Fruit fly (Drosophila melanogaster) whole organism, embryonic: ENCODE data around the gene org-1.

Experiments
- Aef1 ChIP-seq: fragments of 200-800 bp; sonication (Bioruptor generic); IDR thresholded peaks from 3 replicates; pipeline ENCODE4 v1.3.6; 2022; ENCODE audit warnings: missing biosample characterization, missing genetic modification characterization
- Bgb ChIP-seq: fragments of 200-800 bp; sonication (Bioruptor generic); IDR thresholded peaks from 2 replicates; pipeline ENCODE4 v1.3.6; 2022; ENCODE audit warnings: missing biosample characterization, missing genetic modification characterization; ENCODE audit not compliant: partially characterized antibody
- CG10267 ChIP-seq: fragments of 200-800 bp; sonication (Bioruptor generic); optimal IDR thresholded peaks from 2 replicates; lab custom pipeline; 2018; ENCODE audit warnings: missing biosample characterization, mild to moderate bottlenecking, missing genetic modification characterization, moderate library complexity
- CG12391 ChIP-seq: fragments of 200-800 bp; sonication (Bioruptor generic); optimal IDR thresholded peaks from 3 replicates; lab custom pipeline; 2018; ENCODE audit warnings: missing biosample characterization, mild to moderate bottlenecking, missing genetic modification characterization, moderate library complexity
- CG13123 ChIP-seq: fragments of 200-800 bp; sonication (Bioruptor generic); optimal IDR thresholded peaks from 2 replicates; lab custom pipeline; 2016; ENCODE audit warnings: missing biosample characterization, missing genetic modification characterization
- CG13296 ChIP-seq: fragments of 200-800 bp; sonication (Bioruptor generic); optimal IDR thresholded peaks from 3 replicates; lab custom pipeline; 2018; ENCODE audit warnings: missing biosample characterization, mild to moderate bottlenecking, missing genetic modification characterization
- CG13424 ChIP-seq: fragments of 200-800 bp; sonication (Bioruptor generic); optimal IDR thresholded peaks from 2 replicates; lab custom pipeline; 2019; ENCODE audit warnings: missing biosample characterization, mild to moderate bottlenecking, missing genetic modification characterization, moderate library complexity
- CG1529 ChIP-seq: fragments of 200-800 bp; sonication (Bioruptor generic); optimal IDR thresholded peaks from 3 replicates; lab custom pipeline; 2018; ENCODE audit warnings: missing biosample characterization, missing genetic modification characterization
- CG15514 ChIP-seq: fragments of 200-800 bp; sonication (Bioruptor generic); optimal IDR thresholded peaks from 3 replicates; lab custom pipeline; 2017; ENCODE audit warnings: missing biosample characterization, missing genetic modification characterization, mild to moderate bottlenecking, moderate library complexity, missing genetic modification reagents
- CG17186 ChIP-seq: fragments of 200-800 bp; sonication (Bioruptor generic); optimal IDR thresholded peaks from 3 replicates; lab custom pipeline; 2017; ENCODE audit warnings: missing biosample characterization, missing genetic modification reagents, missing genetic modification characterization
- CG18619 ChIP-seq: fragments of 200-800 bp; sonication (Bioruptor generic); optimal IDR thresholded peaks from 3 replicates; lab custom pipeline; 2017; ENCODE audit warnings: missing biosample characterization, mild to moderate bottlenecking, missing genetic modification characterization
- CG2120 ChIP-seq: fragments of 200-800 bp; sonication (Bioruptor generic); optimal IDR thresholded peaks from 3 replicates; lab custom pipeline; 2016; ENCODE audit warnings: missing biosample characterization, missing genetic modification characterization
- CG3065 ChIP-seq: fragments of 200-800 bp; sonication (Bioruptor generic); optimal IDR thresholded peaks from 2 replicates; lab custom pipeline; 2016; ENCODE audit warnings: missing biosample characterization, missing genetic modification characterization
- CG31441 ChIP-seq: fragments of 200-800 bp; sonication (Bioruptor generic); IDR thresholded peaks from 2 replicates; pipeline ENCODE4 v1.3.6; 2022; ENCODE audit warnings: missing biosample characterization, missing genetic modification characterization
- CG32772 ChIP-seq: fragments of 200-800 bp; sonication (Bioruptor generic); IDR thresholded peaks from 2 replicates; pipeline ENCODE4 v1.3.6; 2022; ENCODE audit warnings: missing biosample characterization, missing genetic modification characterization
- CG3726 ChIP-seq: fragments of 200-800 bp; sonication (Bioruptor generic); IDR thresholded peaks from 3 replicates; pipeline ENCODE4, ENCODE4 v1.3.6; 2022; ENCODE audit warnings: missing biosample characterization, missing genetic modification characterization
- CG3847 ChIP-seq: fragments of 200-800 bp; sonication (Bioruptor generic); IDR thresholded peaks from 2 replicates; pipeline ENCODE4 v1.3.6; 2022; ENCODE audit warnings: missing biosample characterization, missing genetic modification characterization
- CG6854 ChIP-seq: fragments of 200-800 bp; sonication (Bioruptor generic); optimal IDR thresholded peaks from 3 replicates; lab custom pipeline; 2017; ENCODE audit warnings: missing biosample characterization, mild to moderate bottlenecking, missing genetic modification characterization
- CG8765 ChIP-seq: fragments of 200-800 bp; sonication (Bioruptor generic); IDR thresholded peaks from 2 replicates; pipeline ENCODE4 v1.3.6; 2022; ENCODE audit warnings: missing biosample characterization, missing genetic modification characterization
- CG8924 ChIP-seq: fragments of 200-800 bp; optimal IDR thresholded peaks from 3 replicates; lab custom pipeline; 2019; ENCODE audit warnings: missing biosample characterization, mild to moderate bottlenecking, missing genetic modification characterization, moderate library complexity
- CoRest ChIP-seq: fragments of 200-800 bp; sonication (Bioruptor generic); optimal IDR thresholded peaks from 3 replicates; lab custom pipeline; 2018; ENCODE audit warnings: missing biosample characterization, mild to moderate bottlenecking, missing genetic modification characterization, moderate library complexity
- D ChIP-seq, 2 experiments: fragments of 200-800 bp in 1 of 2; fragments of >200 bp in 1 of 2; sonication (Bioruptor generic) in 1 of 2; optimal IDR thresholded peaks; 2 replicates in 1 of 2; 3 replicates in 1 of 2; lab custom pipeline; 2017; ENCODE audit warnings: mild to moderate bottlenecking in 1 of 2, missing biosample characterization in 1 of 2, missing genetic modification characterization in 1 of 2, missing genetic modification reagents in 1 of 2
- Dll ChIP-seq: fragments of 200-800 bp; sonication (Bioruptor generic); IDR thresholded peaks from 4 replicates; pipeline ENCODE4 v1.3.6; 2022; ENCODE audit warnings: missing biosample characterization, missing genetic modification characterization; ENCODE audit not compliant: partially characterized antibody
- Fer3 ChIP-seq: fragments of 200-800 bp; sonication (Bioruptor generic); optimal IDR thresholded peaks from 2 replicates; lab custom pipeline; 2018; ENCODE audit warnings: missing biosample characterization, mild to moderate bottlenecking, missing genetic modification characterization, moderate library complexity
- Hsf ChIP-seq: fragments of 200-800 bp; sonication (Bioruptor generic); optimal IDR thresholded peaks from 3 replicates; lab custom pipeline; 2016; ENCODE audit warnings: missing biosample characterization, missing genetic modification characterization
- Mad ChIP-seq: fragments of 200-800 bp; sonication (Bioruptor generic); optimal IDR thresholded peaks from 2 replicates; lab custom pipeline; 2016; ENCODE audit warnings: missing biosample characterization, missing genetic modification characterization
- NC2α ChIP-seq: fragments of 200-800 bp; sonication (Bioruptor generic); optimal IDR thresholded peaks from 2 replicates; lab custom pipeline; 2016; ENCODE audit warnings: missing biosample characterization, missing genetic modification characterization
- NFAT ChIP-seq: fragments of 200-800 bp; sonication (Bioruptor generic); IDR thresholded peaks from 2 replicates; pipeline ENCODE4 v1.3.6; 2022; ENCODE audit warnings: missing biosample characterization, missing genetic modification characterization
- Scr ChIP-seq: fragments of 200-800 bp; sonication (Bioruptor generic); IDR thresholded peaks from 2 replicates; pipeline ENCODE4 v1.3.6; 2022; ENCODE audit warnings: missing biosample characterization, missing genetic modification characterization; ENCODE audit not compliant: partially characterized antibody
- Sin3A ChIP-seq: fragments of >200 bp; optimal IDR thresholded peaks from 2 replicates; lab custom pipeline; 2018
- Stat92E ChIP-seq, 3 experiments: fragments of >200 bp in 2 of 3; fragments of 200-800 bp in 1 of 3; sonication (Bioruptor generic) in 1 of 3; optimal IDR thresholded peaks; 2 replicates each; lab custom pipeline; 2017 to 2019; ENCODE audit warnings: missing biosample characterization in 3 of 3, missing genetic modification characterization in 3 of 3, mild to moderate bottlenecking in 1 of 3, moderate library complexity in 1 of 3
- Taf1 ChIP-seq: fragments of 200-800 bp; sonication (Bioruptor generic); IDR thresholded peaks from 2 replicates; pipeline ENCODE4 v1.3.6; 2022; ENCODE audit warnings: missing biosample characterization, missing genetic modification characterization
- Usf ChIP-seq: fragments of 200-800 bp; sonication (Bioruptor generic); optimal IDR thresholded peaks from 2 replicates; lab custom pipeline; 2017; ENCODE audit warnings: missing genotype, missing biosample characterization, missing genetic modification characterization
- ase ChIP-seq: fragments of 200-800 bp; sonication (Bioruptor generic); IDR thresholded peaks from 3 replicates; pipeline ENCODE4 v1.3.6; 2022; ENCODE audit warnings: missing biosample characterization, missing genetic modification characterization
- bab2 ChIP-seq: fragments of 200-800 bp; sonication (Bioruptor generic); optimal IDR thresholded peaks from 2 replicates; lab custom pipeline; 2016; ENCODE audit warnings: missing biosample characterization, missing genetic modification characterization
- dm ChIP-seq: fragments of 200-800 bp; sonication (Bioruptor generic); optimal IDR thresholded peaks from 3 replicates; lab custom pipeline; 2016; ENCODE audit warnings: missing biosample characterization, missing genetic modification characterization
- dpn ChIP-seq, 2 experiments: fragments of 200-800 bp; sonication (Bioruptor generic); optimal IDR thresholded peaks; 3 replicates each; lab custom pipeline; 2016; ENCODE audit warnings: missing biosample characterization in 2 of 2, missing genetic modification characterization in 2 of 2
- exex ChIP-seq: fragments of 200-800 bp; sonication (Bioruptor generic); optimal IDR thresholded peaks from 4 replicates; lab custom pipeline; 2018; ENCODE audit warnings: missing biosample characterization, mild to moderate bottlenecking, missing genetic modification characterization, moderate library complexity
- eyg ChIP-seq: fragments of 200-800 bp; sonication (Bioruptor generic); optimal IDR thresholded peaks from 3 replicates; lab custom pipeline; 2016; ENCODE audit warnings: missing biosample characterization, missing genetic modification characterization
- fu2 ChIP-seq: fragments of 200-800 bp; sonication (Bioruptor generic); optimal IDR thresholded peaks from 2 replicates; lab custom pipeline; 2016; ENCODE audit warnings: missing biosample characterization, missing genetic modification characterization
- gcm2 ChIP-seq: fragments of 200-800 bp; sonication (Bioruptor generic); optimal IDR thresholded peaks from 2 replicates; lab custom pipeline; 2016; ENCODE audit warnings: missing biosample characterization, missing genetic modification characterization
- jigr1 ChIP-seq: fragments of 200-800 bp; sonication (Bioruptor generic); IDR thresholded peaks from 3 replicates; pipeline ENCODE4 v1.3.6; 2022; ENCODE audit warnings: missing biosample characterization, missing genetic modification characterization
- kah ChIP-seq: fragments of 200-800 bp; sonication (Bioruptor generic); optimal IDR thresholded peaks from 2 replicates; lab custom pipeline; 2018; ENCODE audit warnings: missing biosample characterization, mild to moderate bottlenecking, missing genetic modification characterization
- kni ChIP-seq: fragments of 200-800 bp; sonication (Bioruptor generic); optimal IDR thresholded peaks from 3 replicates; lab custom pipeline; 2017; ENCODE audit warnings: mild to moderate bottlenecking, missing biosample characterization, missing genetic modification reagents, missing genetic modification characterization
- mld ChIP-seq: fragments of 200-800 bp; sonication (Bioruptor generic); IDR thresholded peaks from 3 replicates; pipeline ENCODE4 v1.3.6; 2022; ENCODE audit warnings: missing biosample characterization, missing genetic modification characterization; ENCODE audit not compliant: partially characterized antibody
- nom ChIP-seq: fragments of 200-800 bp; sonication (Bioruptor generic); optimal IDR thresholded peaks from 2 replicates; lab custom pipeline; 2017; ENCODE audit warnings: missing biosample characterization, missing genetic modification characterization, mild to moderate bottlenecking, moderate library complexity, missing genetic modification reagents
- org-1 ChIP-seq: fragments of 200-800 bp; sonication (Bioruptor generic); optimal IDR thresholded peaks from 2 replicates; lab custom pipeline; 2017; ENCODE audit warnings: missing biosample characterization, missing genetic modification characterization
- pan ChIP-seq, 4 experiments: fragments of >200 bp in 3 of 4; fragments of 200-800 bp in 1 of 4; sonication (Bioruptor generic) in 1 of 4; optimal IDR thresholded peaks in 3 of 4; IDR thresholded peaks in 1 of 4; 2 replicates each; pipeline versions ENCODE4 v1.3.6 to Lab custom; 2017 to 2022; ENCODE audit warnings: missing biosample characterization in 2 of 4, missing genetic modification characterization in 2 of 4, mixed read lengths in 1 of 4
- sisA ChIP-seq: fragments of 200-800 bp; sonication (Bioruptor generic); IDR thresholded peaks from 2 replicates; pipeline ENCODE4 v1.3.6; 2022; ENCODE audit warnings: missing biosample characterization, missing genetic modification characterization
- sr ChIP-seq: fragments of 200-800 bp; sonication (Bioruptor generic); IDR thresholded peaks from 3 replicates; pipeline ENCODE4 v1.3.6; 2022; ENCODE audit warnings: missing biosample characterization, missing genetic modification characterization
- vnd ChIP-seq: fragments of 200-800 bp; sonication (Bioruptor generic); IDR thresholded peaks from 3 replicates; pipeline ENCODE4 v1.3.6; 2022; ENCODE audit warnings: missing biosample characterization, missing genetic modification characterization; ENCODE audit not compliant: partially characterized antibody

The org-1 gene

DNA sequence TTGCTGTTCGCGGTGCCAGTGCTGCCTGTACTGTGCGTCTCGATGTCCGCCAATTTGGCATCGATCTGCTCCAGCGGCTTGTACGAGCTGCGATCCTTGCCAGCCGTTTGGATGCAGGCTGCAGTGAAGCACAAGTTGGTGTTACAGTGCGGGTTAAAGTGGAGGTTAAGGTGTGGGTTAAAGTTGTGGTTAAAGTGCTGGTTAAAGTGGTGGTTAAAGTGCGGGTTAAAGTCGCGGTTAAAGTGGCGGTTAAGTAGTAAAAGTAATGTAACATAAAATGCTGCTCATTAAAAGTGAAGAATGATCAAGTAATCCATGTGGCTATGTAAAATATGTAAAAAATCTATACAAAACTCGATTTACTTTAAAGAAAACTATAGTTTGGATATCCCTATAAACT, 2.7 kb downstream of the org-1 start (continued):
- TF ChIP-seq Bgb (GFP tag; lab: Robert Waterston, UW), result peak; percentile 95
- TF ChIP-seq kah, result no peak
- no peak for TF ChIP-seq CG8924 (tag; lab: Kevin White, UChicago)
- no peak for TF ChIP-seq gcm2
- no peak for TF ChIP-seq Hsf
- no peak for TF ChIP-seq CG13123 (GFP tag; lab: Kevin White, UChicago)
- no peak for TF ChIP-seq Aef1 (GFP tag; lab: Robert Waterston, UW)
- no peak for TF ChIP-seq CG6854 (GFP tag; lab: Kevin White, UChicago)
- TF ChIP-seq CG3065 (GFP tag; lab: Kevin White, UChicago), result no peak
- no peak for TF ChIP-seq Sin3A (lab: Kevin White, UChicago)
- no peak for TF ChIP-seq eyg (GFP tag; lab: Kevin White, UChicago)
- TF ChIP-seq CG12391 (tag; lab: Kevin White, UChicago), result no peak
- no peak for TF ChIP-seq Usf (GFP tag; lab: Kevin White, UChicago)
- TF ChIP-seq ase, result no peak
- TF ChIP-seq D (optimal IDR thresholded peaks at IDR 0.05; lab: Kevin White, UChicago), result no peak
- TF ChIP-seq D (GFP tag; optimal IDR thresholded peaks at IDR 0.05; lab: Kevin White, UChicago), result no peak
- no peak for TF ChIP-seq CG17186 (GFP tag; lab: Kevin White, UChicago)
- TF ChIP-seq fu2 (GFP tag; lab: Kevin White, UChicago), result no peak
- no peak for TF ChIP-seq CG18619 (GFP tag; lab: Kevin White, UChicago)
- peak; percentile 100 for TF ChIP-seq mld (GFP tag; lab: Robert Waterston, UW)
- no peak for TF ChIP-seq CG8765 (GFP tag; lab: Robert Waterston, UW)
- TF ChIP-seq sisA (GFP tag; lab: Robert Waterston, UW), result no peak
- TF ChIP-seq CG10267 (tag; lab: Kevin White, UChicago), result no peak
- TF ChIP-seq vnd (GFP tag; lab: Robert Waterston, UW), result peak; percentile 99
- no peak for TF ChIP-seq nom (GFP tag; lab: Kevin White, UChicago)
- no peak for TF ChIP-seq dm
- TF ChIP-seq CG1529 (GFP tag; lab: Kevin White, UChicago), result no peak
- no peak for TF ChIP-seq Mad (GFP tag; lab: Kevin White, UChicago)
- TF ChIP-seq CG13424 (tag; lab: Kevin White, UChicago), result no peak
- no peak for TF ChIP-seq kni
- peak; percentile 92 for TF ChIP-seq Dll (GFP tag; lab: Robert Waterston, UW)
- no peak for TF ChIP-seq CG32772 (GFP tag; lab: Robert Waterston, UW)
- no peak for TF ChIP-seq org-1 (GFP tag; lab: Kevin White, UChicago)
- no peak for TF ChIP-seq NC2α
- TF ChIP-seq exex (tag; lab: Kevin White, UChicago), result no peak
- TF ChIP-seq Taf1, result no peak
- no peak for TF ChIP-seq bab2 (GFP tag; lab: Kevin White, UChicago)
- no peak for TF ChIP-seq jigr1 (GFP tag; lab: Robert Waterston, UW)
- no peak for TF ChIP-seq CoRest
- no peak for TF ChIP-seq CG3847
- TF ChIP-seq CG2120 (GFP tag; lab: Kevin White, UChicago), result no peak
- TF ChIP-seq CG31441 (GFP tag; lab: Robert Waterston, UW), result no peak
- no peak for TF ChIP-seq dpn (GFP tag; optimal IDR thresholded peaks at IDR 0.05; lab: Kevin White, UChicago)
- TF ChIP-seq CG3726, result no peak
- no peak for TF ChIP-seq CG13296 (GFP tag; lab: Kevin White, UChicago)
- no peak for TF ChIP-seq Stat92E (GFP tag; optimal IDR thresholded peaks at IDR 0.05; lab: Kevin White, UChicago)
- TF ChIP-seq CG15514 (GFP tag; lab: Kevin White, UChicago), result no peak
- no peak for TF ChIP-seq sr (GFP tag; lab: Robert Waterston, UW)
- TF ChIP-seq Fer3 (tag; lab: Kevin White, UChicago), result no peak
- no peak for TF ChIP-seq pan (optimal IDR thresholded peaks at IDR 0.05; lab: Kevin White, UChicago)
- no peak for TF ChIP-seq pan (GFP tag; optimal IDR thresholded peaks at IDR 0.05 in 1 of 2, IDR thresholded peaks at IDR 0.05 in 1 of 2)
- no peak for TF ChIP-seq NFAT (GFP tag; lab: Robert Waterston, UW)
- TF ChIP-seq Scr (GFP tag; lab: Robert Waterston, UW), result peak; percentile 90
